Worm (Caenorhabditis elegans): ENCODE results near the gene srw-139.

ce11 chrV:2960894-2961293 is 24.3 kb downstream of the srw-139 start, which contains the start of gene srw-144:
- no peak for TF ChIP-seq ceh-16 (tag; optimal IDR thresholded peaks at IDR 0.05)
- TF ChIP-seq unc-39 (tag; optimal IDR thresholded peaks at IDR 0.05): no peak
- no peak for TF ChIP-seq unc-55 (GFP tag; optimal IDR thresholded peaks at IDR 0.05)
- TF ChIP-seq R02D3.7 (tag; optimal IDR thresholded peaks at IDR 0.05): no peak
- TF ChIP-seq lin-39 (tag; optimal IDR thresholded peaks at IDR 0.05): no peak
- no peak for TF ChIP-seq ztf-4 (tag; optimal IDR thresholded peaks at IDR 0.05)
- TF ChIP-seq ama-1 (optimal IDR thresholded peaks at IDR 0.05): no peak
- no peak for TF ChIP-seq aly-2 (tag; optimal IDR thresholded peaks at IDR 0.05)
- no peak for TF ChIP-seq ztf-11 (tag; optimal IDR thresholded peaks at IDR 0.05)
